Fruit fly (Drosophila melanogaster): ENCODE measurements around the gene Nrx-1.

Gene Nrx-1

DNA sequence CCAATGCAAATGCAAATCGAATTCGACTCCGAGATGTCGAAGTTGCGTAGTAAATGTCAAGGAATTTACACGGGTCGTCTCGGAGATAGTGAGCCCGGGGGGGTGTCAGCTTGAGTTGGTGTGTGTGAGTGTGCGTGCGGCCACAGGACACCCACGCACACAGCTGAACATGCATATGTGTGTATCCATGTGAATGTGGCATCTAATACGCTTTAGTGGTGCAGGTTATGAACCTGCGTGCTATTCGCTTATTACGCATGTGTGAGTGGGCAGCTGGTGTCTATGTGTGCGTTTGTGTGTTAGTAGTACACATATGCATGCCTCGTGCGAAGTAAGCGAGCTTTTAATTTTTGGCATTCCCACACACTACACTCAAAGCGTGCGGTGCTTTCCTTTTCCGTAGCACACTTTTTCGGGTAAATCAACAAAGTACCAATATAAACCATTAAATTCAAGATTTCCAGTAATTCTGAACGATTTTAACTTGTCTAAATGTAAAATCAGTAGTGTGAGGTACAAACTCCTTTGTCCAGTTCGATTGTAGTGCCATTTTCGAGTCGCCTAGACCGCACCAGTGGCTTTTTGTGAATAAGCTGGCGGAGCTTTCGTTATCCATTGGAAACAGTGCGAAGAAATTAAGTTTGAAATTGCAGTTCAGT, 646 bp downstream of the Nrx-1 start (continued):
- TF ChIP-seq E2f2 (GFP tag; IDR thresholded peaks at IDR 0.05) = peak; percentile 57
- peak; percentile 69 for TF ChIP-seq NFAT (GFP tag; IDR thresholded peaks at IDR 0.05)
- peak; percentile 67 for TF ChIP-seq CG31388 (GFP tag; optimal IDR thresholded peaks at IDR 0.05)
- TF ChIP-seq oc (tag; optimal IDR thresholded peaks at IDR 0.05) = peak; percentile 75
- TF ChIP-seq CG15696 (tag; optimal IDR thresholded peaks at IDR 0.05) = peak; percentile 10
- TF ChIP-seq CG11398 (GFP tag; optimal IDR thresholded peaks at IDR 0.05) = peak; percentile 78
- no peak; the same call in 1 of the 2 replicates for TF ChIP-seq ro (GFP tag; IDR thresholded peaks at IDR 0.05)
- TF ChIP-seq Atf3 (GFP tag; optimal IDR thresholded peaks at IDR 0.05) = peak; percentile 71
- peak; percentile 87 for TF ChIP-seq CG17359 (tag; optimal IDR thresholded peaks at IDR 0.05)
- TF ChIP-seq crp (GFP tag; optimal IDR thresholded peaks at IDR 0.05) = peak in 1 of 2 experiments; percentile 28
- TF ChIP-seq CG6689 (GFP tag; IDR thresholded peaks at IDR 0.05) = peak; percentile 87
- TF ChIP-seq CG7271 (tag; optimal IDR thresholded peaks at IDR 0.05) = no peak
- peak; percentile 57; the same call in 1 of the 2 replicates for TF ChIP-seq ara (GFP tag; IDR thresholded peaks at IDR 0.05)
- peak; percentile 61; the same call in 1 of the 2 replicates for TF ChIP-seq danr (GFP tag; IDR thresholded peaks at IDR 0.05)
- TF ChIP-seq CG18619 (GFP tag; optimal IDR thresholded peaks at IDR 0.05) = peak; percentile 85
- peak; percentile 80 for TF ChIP-seq CG12391 (tag; optimal IDR thresholded peaks at IDR 0.05)
- TF ChIP-seq lilli (GFP tag; optimal IDR thresholded peaks at IDR 0.05) = peak; percentile 89
- peak; percentile 83 for TF ChIP-seq Abd-B (GFP tag; optimal IDR thresholded peaks at IDR 0.05)
- peak; percentile 42 for TF ChIP-seq HmgD (GFP tag; optimal IDR thresholded peaks at IDR 0.05)
- no peak for TF ChIP-seq CG15479 (GFP tag; optimal IDR thresholded peaks at IDR 0.05)
- TF ChIP-seq Dip3 (GFP tag; optimal IDR thresholded peaks at IDR 0.05) = peak; percentile 82
- peak; percentile 79 for TF ChIP-seq Bteb2 (GFP tag; optimal IDR thresholded peaks at IDR 0.05)
- no peak for TF ChIP-seq ac (GFP tag; optimal IDR thresholded peaks at IDR 0.05)
- peak; percentile 81 for TF ChIP-seq CG18476 (GFP tag; optimal IDR thresholded peaks at IDR 0.05)
- peak; percentile 91 for TF ChIP-seq CG7556 (GFP tag; optimal IDR thresholded peaks at IDR 0.05)
- peak; percentile 75 for TF ChIP-seq odd (GFP tag; optimal IDR thresholded peaks at IDR 0.05)
- peak; percentile 77 for TF ChIP-seq Fer2 (tag; optimal IDR thresholded peaks at IDR 0.05)
- TF ChIP-seq trh (GFP tag; optimal IDR thresholded peaks at IDR 0.05) = peak; percentile 50
- TF ChIP-seq tio (GFP tag; optimal IDR thresholded peaks at IDR 0.05) = no peak
- TF ChIP-seq org-1 (GFP tag; optimal IDR thresholded peaks at IDR 0.05) = peak; percentile 91
- TF ChIP-seq CG10209 (GFP tag; optimal IDR thresholded peaks at IDR 0.05) = peak; percentile 85
- TF ChIP-seq CG8388 (GFP tag; optimal IDR thresholded peaks at IDR 0.05) = peak; percentile 73
- TF ChIP-seq CkIIα-i1 (GFP tag; IDR thresholded peaks at IDR 0.05) = peak; percentile 33; the same call in 1 of the 2 replicates
- TF ChIP-seq Hey (tag; optimal IDR thresholded peaks at IDR 0.05) = peak; percentile 72
- peak; percentile 43 for TF ChIP-seq CG4617 (GFP tag; optimal IDR thresholded peaks at IDR 0.05; ENCODE audit: borderline replicate concordance)
- TF ChIP-seq zf30C (GFP tag; optimal IDR thresholded peaks at IDR 0.05) = no peak
- peak; percentile 78 for TF ChIP-seq stc (GFP tag; IDR thresholded peaks at IDR 0.05)
- peak; percentile 83 for TF ChIP-seq Xrp1 (GFP tag; IDR thresholded peaks at IDR 0.05)
- TF ChIP-seq toy (GFP tag; IDR thresholded peaks at IDR 0.05) = peak; percentile 25; the same call in 1 of the 2 replicates
- peak; percentile 74 for TF ChIP-seq Mes4 (GFP tag; optimal IDR thresholded peaks at IDR 0.05)
- TF ChIP-seq CG17361 (GFP tag; IDR thresholded peaks at IDR 0.05) = no peak; the same call in 2 of the 3 replicates
- peak; percentile 51 for TF ChIP-seq fd64A (GFP tag; optimal IDR thresholded peaks at IDR 0.05)
- no peak for TF ChIP-seq dati (GFP tag; IDR thresholded peaks at IDR 0.05)
- TF ChIP-seq CG1024 (GFP tag; IDR thresholded peaks at IDR 0.05) = peak; percentile 61
- TF ChIP-seq CG9727 (GFP tag; optimal IDR thresholded peaks at IDR 0.05) = peak; percentile 80
- peak; percentile 68 for TF ChIP-seq CG18011 (GFP tag; optimal IDR thresholded peaks at IDR 0.05)
- peak; percentile 90 for TF ChIP-seq sob (GFP tag; IDR thresholded peaks at IDR 0.05)
- peak; percentile 81 for TF ChIP-seq CG9609 (GFP tag; optimal IDR thresholded peaks at IDR 0.05)
- TF ChIP-seq CG9817 (tag; optimal IDR thresholded peaks at IDR 0.05) = peak; percentile 86

Measured in whole organism, embryonic.